Worm (Caenorhabditis elegans): ENCODE data around the gene sdz-8.

The sdz-8 gene

DNA sequence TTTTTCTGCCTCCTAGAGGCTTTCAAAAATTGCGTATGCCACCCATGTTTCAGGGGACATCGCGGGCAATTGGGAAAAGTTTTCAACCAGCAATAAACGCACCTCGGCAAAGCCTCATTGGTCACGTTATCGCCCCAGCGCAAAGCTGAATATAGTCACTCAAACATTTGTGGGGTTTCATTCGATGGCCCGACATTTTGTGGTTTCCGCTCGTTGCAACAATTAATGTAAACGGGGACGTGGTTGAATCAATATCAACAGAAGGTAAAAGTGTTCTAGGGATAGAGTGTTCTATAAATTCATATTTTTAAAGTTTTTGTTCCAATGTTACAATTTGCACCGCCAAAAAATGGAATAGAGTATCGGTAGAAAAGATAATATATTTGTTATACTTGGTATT is 27.7 kb downstream of the sdz-8 start:
- TF ChIP-seq ama-1 (optimal IDR thresholded peaks at IDR 0.05) (no peak), ceh-90 (tag; optimal IDR thresholded peaks at IDR 0.05) (no peak), mdl-1 (tag; optimal IDR thresholded peaks at IDR 0.05) (no peak), pax-3 (tag; optimal IDR thresholded peaks at IDR 0.05) (no peak), C04F5.9 (tag; optimal IDR thresholded peaks at IDR 0.05) (no peak), aha-1 (tag; optimal IDR thresholded peaks at IDR 0.05) (no peak)

ce11 chrV:11486680-11487079 is 29.3 kb downstream of the sdz-8 start, which contains the start of gene T11F9.10:
TSS of gene T11F9.10 (plus strand) at chrV:11486980.
- no peak for TF ChIP-seq fkh-4 (tag; optimal IDR thresholded peaks at IDR 0.05; ENCODE audit: borderline replicate concordance)
- no peak for TF ChIP-seq ceh-88 (GFP tag; IDR thresholded peaks at IDR 0.05)
- TF ChIP-seq unc-130 (tag; optimal IDR thresholded peaks at IDR 0.05), result no peak
- no peak for TF ChIP-seq ces-1 (GFP tag; optimal IDR thresholded peaks at IDR 0.05)
- no peak for TF ChIP-seq snpc-4 (tag; optimal IDR thresholded peaks at IDR 0.05)
- no peak for TF ChIP-seq zip-4 (GFP tag; optimal IDR thresholded peaks at IDR 0.05)
- TF ChIP-seq fos-1 (tag; optimal IDR thresholded peaks at IDR 0.05), result no peak
- TF ChIP-seq efl-1 (optimal IDR thresholded peaks at IDR 0.05), result no peak
- no peak for TF ChIP-seq efl-1 (GFP tag; optimal IDR thresholded peaks at IDR 0.05 in 1 of 2)
- no peak for TF ChIP-seq unc-62 (GFP tag; optimal IDR thresholded peaks at IDR 0.05)
- no peak for TF ChIP-seq pag-3 (tag; optimal IDR thresholded peaks at IDR 0.05; ENCODE audit: borderline replicate concordance, insufficient read depth)
- TF ChIP-seq nhr-19 (GFP tag; conservative IDR thresholded peaks at IDR 0.05), result no peak
- TF ChIP-seq C16A3.4 (tag; optimal IDR thresholded peaks at IDR 0.05), result no peak
- no peak for TF ChIP-seq zag-1 (tag; optimal IDR thresholded peaks at IDR 0.05)
- no peak for TF ChIP-seq xbp-1 (tag; optimal IDR thresholded peaks at IDR 0.05)
- no peak for TF ChIP-seq nhr-77 (tag; optimal IDR thresholded peaks at IDR 0.05)
- TF ChIP-seq ets-5 (GFP tag; IDR thresholded peaks at IDR 0.05), result no peak
- TF ChIP-seq lir-3 (tag; optimal IDR thresholded peaks at IDR 0.05; ENCODE audit: poor library complexity), result no peak
- TF ChIP-seq C34B4.2 (tag; optimal IDR thresholded peaks at IDR 0.05), result no peak
- TF ChIP-seq mab-9 (GFP tag; IDR thresholded peaks at IDR 0.05), result no peak

ce11 chrV:11485558-11485957 is 30.4 kb downstream of the sdz-8 start, which contains the start of gene srh-1:
TSS of gene srh-1 (plus strand) at chrV:11485858.
- TF ChIP-seq Y116A8C.19 (tag; optimal IDR thresholded peaks at IDR 0.05; ENCODE audit: borderline replicate concordance) (no peak), hlh-17 (GFP tag; optimal IDR thresholded peaks at IDR 0.05; ENCODE audit: borderline replicate concordance) (no peak), ztf-4 (tag; optimal IDR thresholded peaks at IDR 0.05) (no peak), nhr-47 (tag; optimal IDR thresholded peaks at IDR 0.05) (no peak), sptf-1 (tag; optimal IDR thresholded peaks at IDR 0.05) (no peak), nhr-84 (tag; optimal IDR thresholded peaks at IDR 0.05) (no peak), nhr-85 (tag) (no peak), nhr-71 (tag; optimal IDR thresholded peaks at IDR 0.05) (no peak), ceh-63 (GFP tag; optimal IDR thresholded peaks at IDR 0.05) (no peak), unc-30 (tag; optimal IDR thresholded peaks at IDR 0.05) (no peak), hlh-4 (tag; optimal IDR thresholded peaks at IDR 0.05) (no peak), grh-1 (GFP tag; IDR thresholded peaks at IDR 0.05) (no peak), unc-86 (tag; optimal IDR thresholded peaks at IDR 0.05) (no peak), tbx-2 (tag; optimal IDR thresholded peaks at IDR 0.05) (no peak)

ce11 chrV:11484404-11484803 is 31.6 kb downstream of the sdz-8 start:
- TF ChIP-seq xbp-1 (tag; optimal IDR thresholded peaks at IDR 0.05), result no peak
- no peak for TF ChIP-seq snpc-4 (tag; optimal IDR thresholded peaks at IDR 0.05)
- no peak for TF ChIP-seq egl-27 (tag; optimal IDR thresholded peaks at IDR 0.05)
- no peak for TF ChIP-seq nhr-47 (tag; optimal IDR thresholded peaks at IDR 0.05)
- no peak for TF ChIP-seq sptf-1 (tag; optimal IDR thresholded peaks at IDR 0.05)
- no peak for TF ChIP-seq aha-1 (tag; optimal IDR thresholded peaks at IDR 0.05)
- TF ChIP-seq pag-3 (tag; optimal IDR thresholded peaks at IDR 0.05; ENCODE audit: borderline replicate concordance, insufficient read depth), result no peak
- TF ChIP-seq ceh-63 (GFP tag; optimal IDR thresholded peaks at IDR 0.05), result no peak
- no peak for TF ChIP-seq ets-5 (GFP tag; IDR thresholded peaks at IDR 0.05)
- no peak for TF ChIP-seq hpl-2 (GFP tag; optimal IDR thresholded peaks at IDR 0.05)
- TF ChIP-seq nhr-76 (tag; optimal IDR thresholded peaks at IDR 0.05), result no peak
- no peak for TF ChIP-seq lir-3 (tag; optimal IDR thresholded peaks at IDR 0.05; ENCODE audit: poor library complexity)
- no peak for TF ChIP-seq lsy-2 (tag; optimal IDR thresholded peaks at IDR 0.05)
- TF ChIP-seq nhr-11 (tag; optimal IDR thresholded peaks at IDR 0.05), result no peak

All from whole organism, L1 larva.